Fruit fly (Drosophila melanogaster) ovary, adult (tissue): Measurements from ENCODE around the gene Sec63.

Experiments used
- CG17801 ChIP-seq: fragments of 200-800 bp; optimal IDR thresholded peaks from 2 replicates; lab custom pipeline; 2019; ENCODE audit warnings: missing biosample characterization, mild to moderate bottlenecking, missing genetic modification characterization, moderate library complexity; ENCODE audit not compliant: partially characterized antibody

Gene Sec63

DNA sequence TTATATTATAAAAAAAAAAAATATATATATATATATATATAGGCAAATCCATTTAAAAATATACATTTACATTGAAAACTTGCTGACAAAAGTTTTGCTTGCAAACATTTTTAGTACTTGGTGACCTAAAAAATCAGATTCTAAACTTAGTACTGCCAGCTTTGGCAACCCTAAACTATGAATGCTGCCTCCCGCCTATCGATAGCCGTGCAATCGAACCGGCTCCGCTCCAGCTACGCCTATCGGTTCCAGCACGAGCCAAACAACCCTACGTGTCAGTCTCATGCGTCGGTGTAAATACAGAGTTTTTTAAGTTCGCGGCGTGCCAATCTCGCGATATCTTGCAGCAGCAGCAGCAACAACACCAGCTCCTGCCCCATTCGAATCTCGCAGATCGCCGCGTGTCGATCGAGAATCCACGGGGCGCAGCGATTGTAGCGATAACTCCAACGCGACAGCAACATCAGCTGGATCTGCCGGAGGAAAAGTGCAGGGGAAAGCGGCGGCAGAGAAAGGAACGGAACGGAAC is at the start of gene Sec63:
Sec63 (plus strand) TSS at position 238 of the 529 bp plus-strand sequence.
- TF ChIP-seq CG17801 (GFP tag; lab: Kevin White, UChicago) = no peak

DNA sequence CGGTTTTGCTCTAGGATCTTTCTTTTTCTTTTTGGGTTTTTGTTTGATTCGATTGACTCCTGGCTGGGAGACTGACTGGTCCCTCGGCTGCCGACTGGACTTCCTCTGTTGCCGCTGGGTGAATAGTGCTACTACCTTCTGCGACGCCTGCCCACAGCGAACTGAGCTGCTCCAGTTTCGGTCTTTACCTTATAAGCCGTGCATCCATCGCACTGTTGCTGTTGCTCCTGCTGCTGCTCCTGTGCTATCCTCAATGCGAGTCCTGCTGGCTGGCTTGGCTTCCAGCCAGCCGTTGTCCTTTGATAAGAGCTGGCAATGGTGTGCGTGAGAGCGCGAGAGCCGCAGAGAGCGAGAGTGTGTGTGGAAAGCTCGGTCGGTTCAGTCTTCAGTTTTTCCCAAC is 47.6 kb upstream of the Sec63 start, which contains the start of gene unc-13-4A:
unc-13-4A (minus strand) TSS at position 143 of the 400 bp plus-strand sequence.
- TF ChIP-seq CG17801 (GFP tag; lab: Kevin White, UChicago) = no peak

DNA sequence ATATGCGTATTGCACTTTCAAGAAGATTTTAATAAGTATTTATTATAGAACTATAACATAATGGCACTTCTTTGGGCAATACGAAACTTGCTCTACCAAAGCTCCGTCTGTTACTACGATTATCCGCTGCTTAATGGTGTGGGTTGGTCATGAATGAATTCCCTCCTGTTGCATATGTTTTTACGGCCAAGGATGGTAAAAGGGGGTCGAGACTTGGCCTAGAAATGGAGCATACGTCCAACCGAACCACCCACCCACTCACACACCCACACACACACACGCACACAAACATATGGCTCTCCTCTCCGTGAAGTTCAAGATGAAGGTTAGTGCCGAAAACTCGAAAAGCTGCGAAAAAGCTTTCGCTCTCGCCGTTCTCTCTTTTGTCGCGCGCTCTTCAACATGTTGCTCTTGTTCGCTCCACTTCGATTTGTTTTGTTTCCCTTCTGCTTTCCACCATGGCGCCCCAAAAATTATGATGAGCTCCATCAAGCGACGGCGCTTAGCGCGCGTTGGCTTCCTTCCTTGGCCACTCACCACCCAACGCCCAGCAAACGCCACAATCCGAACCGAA is 46.7 kb upstream of the Sec63 start:
- TF ChIP-seq CG17801 (GFP tag; lab: Kevin White, UChicago) = no peak

DNA sequence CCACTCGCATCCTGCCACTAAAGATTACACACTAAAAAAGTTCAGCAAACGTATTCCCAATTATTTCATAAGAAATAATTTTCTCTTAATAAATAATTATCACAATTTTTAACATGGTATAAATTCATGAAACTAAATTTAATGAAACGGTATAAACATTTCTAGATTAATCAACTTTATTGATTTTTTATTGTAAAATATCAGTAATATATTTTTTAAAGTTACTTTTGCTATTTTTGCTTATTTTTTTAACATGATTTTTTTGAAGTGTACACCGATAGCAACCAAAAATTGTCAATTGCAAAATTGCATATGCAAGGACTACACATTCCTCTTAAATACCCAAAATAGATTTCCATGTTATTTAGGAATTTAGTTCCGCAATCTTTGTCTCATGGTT is 46.2 kb upstream of the Sec63 start:
- TF ChIP-seq CG17801 (GFP tag; lab: Kevin White, UChicago) = no peak

DNA sequence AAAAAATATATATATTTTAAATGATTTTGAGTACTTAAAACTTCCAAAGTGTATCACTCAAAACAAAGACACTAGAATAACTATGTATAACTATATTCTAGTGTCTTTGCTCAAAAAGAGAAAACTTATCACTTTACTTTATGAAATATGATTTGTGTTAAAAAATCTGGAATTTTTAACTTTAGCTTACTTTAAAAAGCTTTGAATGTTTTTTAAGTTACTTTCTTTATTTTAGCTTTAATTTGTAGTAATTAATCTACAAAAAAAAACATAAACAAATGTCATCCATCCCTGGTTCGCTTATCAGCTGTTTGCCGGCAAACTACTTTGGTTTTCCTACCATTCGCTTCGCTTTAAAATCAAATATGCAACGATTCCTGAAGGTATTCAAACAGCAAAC is 40.6 kb upstream of the Sec63 start, which contains the start of gene CG8607:
CG8607 (plus strand) TSS at position 301 of the 400 bp plus-strand sequence.
- no peak for TF ChIP-seq CG17801 (GFP tag; lab: Kevin White, UChicago)

DNA sequence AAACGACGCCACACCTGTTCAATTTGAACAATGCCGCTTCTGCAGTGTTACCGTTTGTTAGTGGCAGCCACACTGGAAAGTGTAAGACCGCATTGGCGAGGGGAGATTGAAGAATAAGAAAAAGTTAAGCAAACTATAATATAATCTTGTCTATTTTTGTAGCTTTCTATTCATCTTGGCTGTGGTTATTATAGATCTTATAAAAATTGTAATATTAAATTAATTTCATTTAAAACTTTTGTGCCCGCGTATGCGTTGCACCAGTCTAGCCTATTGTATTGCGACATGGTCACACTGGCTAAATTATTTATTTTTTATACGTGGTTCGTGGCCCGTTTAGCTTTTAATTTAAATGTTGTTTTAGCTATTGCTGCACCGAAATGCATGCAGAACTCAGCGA is 37.0 kb upstream of the Sec63 start, which contains the start of the genes RhoGEF4 and Rint1:
RhoGEF4 (minus strand) TSS at position 64 of the 400 bp plus-strand sequence.
Rint1 (plus strand) TSS at position 272 of the 400 bp plus-strand sequence.
- peak; percentile 63 for TF ChIP-seq CG17801 (GFP tag; lab: Kevin White, UChicago)

DNA sequence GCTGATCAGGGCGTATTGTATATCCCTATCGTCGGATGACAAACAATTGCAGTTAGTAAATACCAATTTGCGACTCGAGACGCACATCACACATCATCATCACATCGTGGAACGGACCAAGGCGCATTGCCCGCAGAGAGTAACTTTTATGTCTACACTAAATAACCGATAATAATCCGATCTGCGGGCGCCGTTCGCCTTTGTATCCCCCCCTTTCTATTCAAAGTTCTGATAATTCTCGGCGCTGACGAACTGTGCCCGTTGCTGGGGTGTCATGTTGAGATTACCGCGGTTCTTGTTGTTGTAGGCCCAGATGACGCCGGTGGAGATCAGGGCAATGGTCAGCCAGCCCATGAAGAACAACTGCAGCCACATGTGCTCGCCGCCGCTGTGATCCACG is 33.7 kb upstream of the Sec63 start:
- TF ChIP-seq CG17801 (GFP tag; lab: Kevin White, UChicago) = no peak

DNA sequence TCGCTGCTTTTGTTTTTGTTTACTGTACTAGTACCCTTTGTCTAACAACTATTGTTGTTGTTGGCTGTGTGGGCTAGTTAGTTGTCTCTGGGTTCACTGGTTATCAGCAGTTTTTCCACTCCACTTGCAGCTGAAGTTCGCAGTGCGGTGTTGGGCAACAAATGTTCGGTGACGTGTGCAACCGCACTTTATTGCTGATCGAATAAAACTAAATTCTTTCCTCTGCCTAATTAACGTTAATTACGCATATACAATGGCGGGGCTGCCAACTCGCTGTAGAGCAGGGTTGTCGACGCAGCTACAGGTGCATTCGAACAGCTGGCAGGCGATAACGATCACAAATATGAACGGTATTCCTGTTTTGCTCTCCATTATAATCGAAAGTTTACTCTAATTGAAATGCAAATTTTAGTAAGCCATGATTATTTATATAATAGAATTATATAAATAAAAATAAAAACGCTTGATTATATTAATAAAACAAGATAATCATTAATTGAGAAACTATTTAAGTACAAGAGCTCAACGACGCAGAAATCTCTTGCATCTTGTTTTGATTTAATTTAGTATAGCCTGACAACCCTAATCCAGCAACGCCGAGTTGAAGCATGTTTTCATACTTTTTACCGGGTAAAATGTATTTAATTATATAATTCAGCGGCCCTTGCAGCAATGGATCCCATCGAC is 31.7 kb upstream of the Sec63 start, which contains the start of the genes mrva, CG42307 and mus312:
mrva (minus strand) TSS at position 276 of the 687 bp plus-strand sequence.
CG42307 (plus strand) TSS at position 566 of the 687 bp plus-strand sequence.
mus312 (plus strand) TSS at position 566 of the 687 bp plus-strand sequence.
- peak; percentile 95 for TF ChIP-seq CG17801 (GFP tag; lab: Kevin White, UChicago)

DNA sequence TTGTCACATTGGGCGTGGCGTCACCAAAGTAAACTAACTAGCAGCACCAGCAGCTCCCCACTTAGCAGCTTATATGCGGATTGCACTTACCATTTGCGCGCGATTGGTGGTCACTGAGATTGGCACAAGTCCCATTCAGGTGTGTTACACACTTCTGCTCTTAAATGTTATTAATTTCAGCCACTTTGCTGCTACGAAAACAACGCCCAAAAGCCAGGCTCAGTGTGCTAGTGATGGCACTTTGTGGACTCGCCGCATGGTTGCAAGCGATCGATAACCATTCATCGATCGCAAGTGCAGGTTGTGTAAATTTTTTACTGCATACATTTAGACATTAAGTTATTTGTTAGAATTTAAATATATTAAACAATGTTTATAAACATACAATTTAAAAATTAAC is 25.4 kb upstream of the Sec63 start, which contains the start of the genes wrm1 and wrm2:
wrm1 (minus strand) TSS at position 237 of the 400 bp plus-strand sequence.
wrm2 (minus strand) TSS at position 237 of the 400 bp plus-strand sequence.
- TF ChIP-seq CG17801 (GFP tag; lab: Kevin White, UChicago) = no peak

DNA sequence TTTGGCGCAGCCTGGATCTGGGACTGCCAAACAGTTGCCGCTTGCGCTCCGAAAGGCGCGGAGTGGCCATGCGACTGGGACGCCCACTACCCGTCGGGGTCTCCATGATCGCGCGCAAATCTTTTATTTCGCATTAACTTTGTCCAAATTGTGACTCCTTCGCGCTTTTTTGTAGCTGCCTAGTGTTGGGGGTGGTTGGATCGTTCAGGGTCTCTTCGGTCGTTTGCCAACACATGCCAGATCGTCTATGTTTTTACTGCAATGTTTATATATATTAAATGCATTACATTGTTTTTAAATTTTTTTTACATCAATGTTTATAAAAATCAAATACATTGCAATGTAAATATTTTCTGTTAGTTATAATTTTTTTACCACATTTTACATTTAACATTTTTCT is 21.6 kb upstream of the Sec63 start:
- no peak for TF ChIP-seq CG17801 (GFP tag; lab: Kevin White, UChicago)

DNA sequence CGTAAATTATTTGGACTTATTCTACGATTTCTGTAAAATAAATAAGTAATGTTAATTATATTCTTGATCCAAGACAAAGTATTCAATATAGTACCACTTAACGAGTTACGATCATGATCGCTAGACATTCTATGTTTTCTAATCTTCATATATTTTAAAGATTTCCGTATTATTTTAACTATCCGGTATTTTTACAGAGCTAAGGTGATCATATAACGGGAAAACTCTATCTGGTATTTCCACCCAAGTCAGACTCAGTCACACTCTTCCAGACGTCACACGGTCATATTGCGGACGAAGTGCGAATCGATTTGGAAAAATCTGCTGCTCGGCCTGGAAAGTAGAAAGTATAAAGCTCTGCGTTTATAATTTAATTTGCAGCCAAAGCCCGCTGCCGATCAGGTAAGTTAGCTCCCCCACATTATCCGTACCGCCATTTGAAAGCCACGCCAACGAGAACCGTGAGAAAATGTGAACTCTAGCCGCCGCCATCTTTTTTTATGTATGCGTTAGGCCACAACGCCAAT is 21.1 kb upstream of the Sec63 start, which contains the start of the genes lark and eco:
lark (plus strand) TSS at position 51 of the 527 bp plus-strand sequence.
eco (minus strand) TSS at position 125 of the 527 bp plus-strand sequence.
- TF ChIP-seq CG17801 (GFP tag; lab: Kevin White, UChicago) = peak; percentile 32

DNA sequence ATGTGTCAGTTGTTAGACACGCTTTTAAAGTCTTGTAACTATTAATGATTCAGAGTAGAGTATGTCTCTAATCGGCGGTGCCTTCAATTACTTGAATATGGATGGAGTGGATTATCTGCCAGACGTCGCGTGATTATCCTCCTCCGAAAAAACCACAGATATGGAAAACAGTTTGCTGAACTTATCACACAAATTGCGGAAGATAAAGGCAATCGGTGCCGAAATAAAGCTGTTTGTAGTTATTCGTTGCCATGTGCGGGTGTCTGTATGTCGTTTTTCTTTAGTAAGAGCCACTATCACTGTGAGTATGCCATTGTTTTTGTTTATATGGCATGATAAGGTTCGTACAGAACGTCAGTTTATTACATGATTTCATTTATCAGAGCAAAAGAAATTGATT is 16.4 kb upstream of the Sec63 start:
- TF ChIP-seq CG17801 (GFP tag; lab: Kevin White, UChicago) = no peak

DNA sequence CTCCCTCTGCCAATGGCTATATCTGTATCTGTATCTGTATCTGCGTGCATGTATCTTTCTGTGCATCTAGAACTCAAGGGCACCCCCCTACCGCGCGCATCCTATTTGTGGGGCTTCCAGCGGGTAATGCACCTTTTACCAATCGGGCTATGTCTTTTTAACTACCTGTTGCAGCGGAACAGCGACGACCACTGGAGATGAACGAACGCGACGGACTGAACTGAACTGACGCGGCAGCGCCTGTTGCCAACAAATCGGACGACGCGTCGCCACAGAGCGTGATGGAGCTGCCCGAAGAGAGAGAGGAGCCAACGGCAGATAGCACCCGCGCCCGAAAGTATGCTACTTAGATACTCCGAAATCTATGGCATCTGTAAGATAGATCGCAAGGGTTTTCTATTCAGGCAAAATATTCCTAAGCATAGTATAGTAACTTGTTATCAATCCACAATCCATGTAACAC is 15.4 kb upstream of the Sec63 start, which contains the start of gene Cln7:
Cln7 (minus strand) TSS at position 219 of the 463 bp plus-strand sequence.
- TF ChIP-seq CG17801 (GFP tag; lab: Kevin White, UChicago) = peak; percentile 90

DNA sequence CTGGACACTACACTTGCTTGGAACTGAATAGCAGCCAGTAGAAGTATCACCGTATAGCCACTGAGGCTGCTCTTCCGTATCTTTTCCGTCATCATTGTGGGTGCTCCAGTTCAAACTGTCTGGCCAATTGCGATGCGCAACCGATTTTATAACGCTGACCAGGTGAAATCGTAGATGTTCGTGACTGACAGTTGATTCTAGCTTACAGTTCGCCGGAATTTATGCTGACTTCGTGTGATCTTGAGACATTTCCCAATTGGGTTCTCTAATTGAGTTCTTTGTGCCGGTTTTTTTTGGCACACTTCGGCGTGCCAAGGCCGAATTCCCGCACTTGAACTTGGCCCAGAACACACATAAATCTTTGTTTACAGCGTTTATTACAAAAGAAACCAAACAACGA is 13.4 kb upstream of the Sec63 start, which contains the start of gene CG14834:
CG14834 (minus strand) TSS at position 173 of the 400 bp plus-strand sequence.
- TF ChIP-seq CG17801 (GFP tag; lab: Kevin White, UChicago) = no peak
